Worm (Caenorhabditis elegans) whole organism, L3 larva: ENCODE measurements around the gene F32D8.4.
A peak's percentile ranks its signal among the peaks of the same experiment; 100 is the strongest.

Experiments used
- ama-1 ChIP-seq: fragments of 150-350 bp; optimal IDR thresholded peaks from 2 replicates; lab custom pipeline; 2018
- ceh-82 ChIP-seq: fragments of 150-350 bp; optimal IDR thresholded peaks from 2 replicates; lab custom pipeline; 2014; ENCODE audit warnings: missing biosample characterization, missing genetic modification characterization
- lin-15B ChIP-seq: fragments of 150-350 bp; optimal IDR thresholded peaks from 2 replicates; lab custom pipeline; 2014; ENCODE audit warnings: missing biosample characterization, missing genetic modification characterization
- lsy-12 ChIP-seq: sonication (generic microtip); optimal IDR thresholded peaks from 2 replicates; lab custom pipeline; 2016; ENCODE audit warnings: mild to moderate bottlenecking, missing genetic modification characterization, missing compliant biosample characterization
- mdl-1 ChIP-seq: fragments of 150-350 bp; optimal IDR thresholded peaks from 2 replicates; lab custom pipeline; 2014; ENCODE audit warnings: missing biosample characterization, missing genetic modification characterization
- nhr-11 ChIP-seq: fragments of 150-350 bp; optimal IDR thresholded peaks from 2 replicates; lab custom pipeline; 2014; ENCODE audit warnings: missing biosample characterization, missing genetic modification characterization
- nhr-12 ChIP-seq: fragments of 150-350 bp; optimal IDR thresholded peaks from 2 replicates; lab custom pipeline; 2014; ENCODE audit warnings: missing biosample characterization, missing genetic modification characterization
- unc-62 ChIP-seq: fragments of 150-350 bp; sonication (generic microtip); optimal IDR thresholded peaks from 4 replicates; lab custom pipeline; 2014; ENCODE audit warnings: missing biosample characterization, missing genetic modification reagents, missing genetic modification characterization
- zag-1 ChIP-seq: fragments of 150-350 bp; optimal IDR thresholded peaks from 2 replicates; lab custom pipeline; 2014; ENCODE audit warnings: missing biosample characterization, missing genetic modification characterization

DNA sequence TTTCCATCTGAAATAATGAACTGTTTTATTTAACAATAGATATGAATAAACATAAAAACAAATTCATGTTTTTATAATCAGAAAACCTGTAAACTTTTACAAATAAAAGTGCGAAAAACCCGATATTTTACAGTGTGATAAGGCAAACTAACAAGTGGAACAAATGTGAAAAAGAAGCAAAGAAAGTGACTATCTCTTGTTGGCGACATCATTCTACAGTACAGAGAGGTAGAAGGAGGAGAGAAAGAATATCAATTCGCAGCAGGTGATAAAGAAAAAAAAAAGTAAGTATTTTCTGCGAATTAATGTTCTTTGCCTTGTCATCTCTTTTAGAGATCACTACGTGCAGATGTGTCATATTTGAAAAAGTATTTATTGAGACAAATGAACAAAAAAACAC lies 33.6 kb downstream of the F32D8.4 start:
- TF ChIP-seq unc-62 (GFP tag; lab: Kevin White, UChicago) (no peak), nhr-12 (tag; lab: Kevin White, UChicago) (no peak), nhr-11 (tag; lab: Kevin White, UChicago) (no peak), ceh-82 (tag; lab: Kevin White, UChicago) (no peak), lin-15B (tag; lab: Kevin White, UChicago) (no peak), lsy-12 (no peak), ama-1 (lab: Kevin White, UChicago) (no peak), zag-1 (tag; lab: Kevin White, UChicago) (no peak), mdl-1 (tag; lab: Kevin White, UChicago) (peak; percentile 33)
